Worm (Caenorhabditis elegans) whole organism, L4/young adult: ENCODE results near the gene exos-4.1.

Experiments
- W03F9.2 ChIP-seq: fragments of 150-350 bp; optimal IDR thresholded peaks from 2 replicates; lab custom pipeline; 2014; ENCODE audit warnings: missing biosample characterization, missing genetic modification characterization
- dao-5 ChIP-seq: sonication (generic microtip); optimal IDR thresholded peaks from 2 replicates; lab custom pipeline; 2016; ENCODE audit warnings: missing genotype, missing genetic modification characterization, moderate library complexity, missing compliant biosample characterization
- him-1 ChIP-seq: sonication (generic microtip); optimal IDR thresholded peaks from 2 replicates; lab custom pipeline; 2016; ENCODE audit warnings: missing genotype, missing genetic modification reagents, missing genetic modification characterization, missing compliant biosample characterization

exos-4.1 gene

DNA sequence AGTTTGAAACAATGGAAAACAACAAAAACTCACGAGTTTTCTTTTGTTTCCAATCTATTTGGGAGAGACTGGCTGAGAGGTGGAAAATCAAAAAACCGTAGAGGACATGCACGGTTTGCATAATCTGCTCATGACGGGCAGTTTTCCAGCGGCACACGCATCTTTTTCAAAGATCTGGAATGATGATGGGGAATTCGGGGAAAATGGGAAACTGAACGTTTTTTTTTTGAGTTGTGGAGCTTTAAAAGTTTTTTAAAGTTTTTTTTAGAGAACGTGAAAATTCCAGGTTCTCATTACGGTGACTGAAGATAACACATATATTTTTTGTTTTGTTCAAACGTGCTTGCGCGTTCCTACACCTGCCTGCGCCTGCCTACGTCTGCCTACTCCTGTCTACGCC, 22.2 kb upstream of the exos-4.1 start, which contains the start of gene C39E9.7:
C39E9.7 (minus strand) TSS at position 101 of the 400 bp plus-strand sequence.
- no peak for TF ChIP-seq dao-5
- TF ChIP-seq W03F9.2 (tag; lab: Kevin White, UChicago), result no peak
- TF ChIP-seq him-1, result no peak

DNA sequence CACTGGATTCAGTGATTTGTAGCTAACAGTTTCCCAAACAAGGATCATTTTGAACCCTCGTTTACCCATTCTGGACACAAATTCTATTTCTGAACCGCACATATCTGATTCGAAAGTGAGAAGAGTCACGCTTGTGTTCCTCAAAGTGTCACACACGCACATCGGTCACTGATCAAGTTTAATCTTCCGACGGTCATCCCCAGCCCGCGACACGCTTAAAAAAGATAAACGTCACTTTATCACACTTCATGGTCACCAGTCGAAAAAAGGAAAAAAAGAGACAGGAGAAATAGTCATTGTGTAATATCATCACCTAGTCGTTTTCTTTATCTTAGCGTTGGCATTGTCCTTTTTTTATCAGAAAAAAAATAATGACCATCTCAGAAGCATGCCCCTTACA, 21.1 kb upstream of the exos-4.1 start:
- TF ChIP-seq dao-5, result no peak

DNA sequence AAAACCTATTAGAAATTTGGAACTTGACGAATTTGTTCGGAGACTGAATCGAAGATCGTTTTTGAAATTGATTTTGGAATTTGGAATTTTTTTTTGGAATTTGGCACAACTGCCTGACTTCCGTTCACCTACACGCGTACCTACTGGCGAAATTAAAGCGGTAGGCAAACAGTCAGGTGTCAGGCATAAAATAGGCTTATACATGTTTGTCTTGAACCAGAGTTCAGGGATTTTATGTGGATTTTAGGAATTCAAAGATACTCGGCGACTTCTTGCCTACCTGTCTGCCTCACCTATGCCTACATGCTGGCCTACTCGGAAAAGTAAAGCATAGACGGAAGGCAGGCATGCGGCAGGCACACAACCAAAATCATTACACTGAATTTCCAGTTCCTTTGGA, 20.5 kb upstream of the exos-4.1 start:
- TF ChIP-seq dao-5 (no peak), W03F9.2 (tag; lab: Kevin White, UChicago) (no peak), him-1 (no peak)

DNA sequence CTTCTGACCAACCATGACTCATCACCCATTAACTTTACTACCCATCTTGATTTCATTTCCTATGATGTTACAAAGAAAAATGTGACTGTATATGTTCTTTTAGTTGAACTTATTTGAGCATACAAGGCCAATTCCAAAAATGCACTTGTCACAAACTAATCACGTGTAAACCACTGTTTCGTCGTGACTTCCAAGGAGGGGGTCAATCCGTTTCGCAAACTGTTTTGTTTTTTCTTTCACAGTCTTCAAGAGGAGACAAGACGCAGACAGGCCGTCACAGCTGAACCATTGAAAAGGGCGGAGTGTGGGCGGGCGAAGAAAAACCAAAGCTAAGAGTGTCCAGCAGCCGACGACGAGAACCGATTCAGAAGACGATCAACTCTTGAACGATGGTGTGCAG, 19.7 kb upstream of the exos-4.1 start, which contains the start of gene C39E9.8:
C39E9.8 (plus strand) TSS at position 328 of the 400 bp plus-strand sequence.
- no peak for TF ChIP-seq W03F9.2 (tag; lab: Kevin White, UChicago)
- no peak for TF ChIP-seq him-1
- TF ChIP-seq dao-5, result no peak

DNA sequence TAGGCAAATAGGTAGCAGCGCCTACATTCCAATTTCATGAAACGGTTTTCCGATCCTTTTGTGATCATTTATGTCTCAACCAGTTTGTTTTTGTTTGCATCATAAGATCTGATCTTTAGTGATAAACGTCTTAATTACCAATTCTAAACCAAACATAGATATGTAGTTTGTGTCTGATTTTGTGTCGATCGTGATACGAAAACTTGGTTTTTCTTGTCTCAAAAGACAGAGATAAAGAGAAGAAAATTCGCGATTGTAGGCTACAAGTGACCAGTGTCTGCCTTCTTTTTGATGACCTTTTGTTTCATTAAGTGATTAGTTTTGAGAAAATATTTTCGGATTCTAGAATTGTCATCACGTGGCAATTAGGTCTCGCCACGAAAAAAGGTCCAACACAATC, 18.6 kb upstream of the exos-4.1 start:
- TF ChIP-seq dao-5 (no peak), W03F9.2 (tag; lab: Kevin White, UChicago) (no peak), him-1 (no peak)

DNA sequence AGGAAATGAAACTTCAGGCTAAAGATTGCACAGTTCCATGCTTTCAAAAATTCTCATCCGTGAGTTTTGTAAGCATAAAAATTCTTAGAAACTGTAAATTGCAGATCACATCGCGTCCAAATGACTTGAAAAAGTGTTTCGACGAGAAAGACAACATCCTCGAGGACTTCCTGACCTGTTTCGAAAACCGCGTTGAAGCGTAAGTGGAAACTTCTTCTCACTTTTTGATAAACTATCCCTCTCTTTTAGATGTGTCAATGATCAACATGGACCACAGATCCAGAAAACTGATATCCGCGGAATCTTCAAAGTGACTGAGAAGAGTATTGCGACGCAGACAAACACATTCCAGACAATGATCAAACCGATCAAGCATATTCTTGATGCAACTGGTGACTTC, 17.9 kb upstream of the exos-4.1 start:
- TF ChIP-seq him-1 (no peak), dao-5 (no peak), W03F9.2 (tag; lab: Kevin White, UChicago) (no peak)

DNA sequence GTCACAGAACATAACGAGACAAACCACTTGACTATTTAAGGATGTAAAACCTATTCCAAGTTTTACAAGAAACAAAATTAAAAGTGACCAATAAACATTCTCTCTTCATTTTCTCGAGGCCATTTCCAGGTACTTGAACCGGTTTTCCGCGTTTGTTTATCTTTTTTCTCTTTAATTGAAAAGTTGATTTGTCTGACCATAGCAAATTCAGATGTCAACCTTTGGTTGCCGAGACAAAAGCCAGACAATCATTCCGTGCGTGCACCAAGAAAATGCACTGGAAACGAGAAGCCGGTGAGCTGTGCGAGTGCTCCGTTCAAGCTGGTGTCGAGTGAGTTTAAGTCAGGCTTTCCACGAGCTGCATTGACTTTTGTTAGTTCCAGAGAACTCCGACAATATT, 16.7 kb upstream of the exos-4.1 start:
- no peak for TF ChIP-seq dao-5
- no peak for TF ChIP-seq W03F9.2 (tag; lab: Kevin White, UChicago)
- TF ChIP-seq him-1, result no peak

DNA sequence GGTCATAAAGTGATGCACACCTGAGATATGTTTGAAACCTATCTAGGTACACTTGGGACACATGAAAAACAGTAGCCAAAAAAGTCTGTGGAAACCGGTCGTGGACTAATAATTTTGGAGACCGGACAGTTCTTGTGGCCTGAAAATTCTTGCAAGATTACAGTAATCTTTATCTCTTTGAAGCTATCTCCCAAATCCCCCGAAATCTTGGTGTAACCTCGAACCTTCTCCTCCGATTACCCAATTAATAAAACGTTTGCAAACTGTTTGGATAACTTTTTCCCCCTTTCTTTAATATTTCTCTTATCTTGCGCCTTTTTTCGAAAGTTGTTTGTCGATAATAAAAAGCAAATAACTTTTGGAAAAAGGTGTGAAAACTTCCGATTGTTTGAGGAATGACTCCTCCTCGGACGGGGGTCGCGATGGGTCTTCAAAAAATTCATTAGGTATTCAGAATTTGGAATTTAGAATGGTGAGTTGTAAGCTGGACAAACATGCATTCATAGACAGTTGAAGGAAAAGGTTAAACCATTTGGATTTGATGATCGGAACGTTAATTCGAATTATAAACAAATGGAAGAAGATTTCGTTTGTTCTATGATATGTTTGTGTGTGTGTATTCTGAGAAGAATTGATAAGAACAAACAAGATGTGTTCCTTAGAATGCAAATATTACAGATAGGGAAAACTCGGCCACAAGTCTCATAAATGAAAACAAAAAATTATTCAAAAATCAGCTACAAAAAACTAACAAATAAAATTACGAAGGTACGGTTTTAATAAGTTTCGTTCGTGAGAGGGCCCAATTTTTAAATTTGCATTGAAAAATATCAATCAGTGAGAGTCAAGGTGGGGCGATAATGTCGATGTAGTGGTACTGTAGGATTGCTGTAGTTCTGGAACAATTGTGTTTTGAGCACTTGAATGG, 15.7 kb upstream of the exos-4.1 start:
- TF ChIP-seq dao-5 (no peak), W03F9.2 (tag; lab: Kevin White, UChicago) (no peak), him-1 (no peak)

DNA sequence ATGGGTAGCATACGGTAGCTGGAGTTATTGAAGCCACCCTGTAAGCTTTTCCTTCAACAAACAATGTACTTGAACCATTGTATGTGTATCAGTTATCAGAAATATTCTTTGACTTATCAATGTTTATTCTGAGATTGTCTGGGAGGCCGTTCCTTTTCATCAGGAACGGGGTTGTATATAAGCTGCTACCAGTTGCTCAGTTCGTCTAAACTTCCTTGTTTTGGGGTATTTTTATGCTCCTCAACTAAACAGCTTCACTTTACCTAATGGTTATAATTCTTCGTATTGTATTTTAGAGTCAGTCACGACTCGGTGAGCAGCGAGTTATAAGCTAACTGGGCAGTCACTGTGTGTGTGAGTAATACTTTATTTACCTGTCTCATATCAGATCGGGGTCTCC, 13.1 kb upstream of the exos-4.1 start:
- TF ChIP-seq W03F9.2 (tag; lab: Kevin White, UChicago), result no peak
- TF ChIP-seq dao-5, result no peak
- TF ChIP-seq him-1, result no peak

DNA sequence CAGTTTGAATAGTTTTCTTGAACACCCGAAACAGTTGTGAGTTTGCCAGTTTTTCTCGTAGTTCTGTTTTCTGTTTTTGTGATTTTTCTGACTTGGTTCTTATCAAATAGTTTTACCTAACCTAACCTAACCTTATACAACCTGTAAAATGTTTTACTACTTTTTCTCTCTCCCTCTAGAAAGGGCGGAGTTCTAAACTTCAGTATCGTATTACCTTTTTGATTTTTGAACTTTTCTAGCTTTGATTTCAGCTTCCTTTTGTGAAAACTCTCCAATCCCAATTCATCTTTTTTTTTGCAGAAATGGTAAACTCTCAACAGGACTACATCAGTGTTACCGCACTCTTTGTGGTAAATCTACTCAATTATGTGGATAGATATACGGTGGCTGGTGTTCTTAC, 12.1 kb upstream of the exos-4.1 start, which contains the start of gene spin-2:
spin-2 (plus strand) TSS at position 301 of the 400 bp plus-strand sequence.
- TF ChIP-seq dao-5, result no peak
- no peak for TF ChIP-seq him-1
- no peak for TF ChIP-seq W03F9.2 (tag; lab: Kevin White, UChicago)

DNA sequence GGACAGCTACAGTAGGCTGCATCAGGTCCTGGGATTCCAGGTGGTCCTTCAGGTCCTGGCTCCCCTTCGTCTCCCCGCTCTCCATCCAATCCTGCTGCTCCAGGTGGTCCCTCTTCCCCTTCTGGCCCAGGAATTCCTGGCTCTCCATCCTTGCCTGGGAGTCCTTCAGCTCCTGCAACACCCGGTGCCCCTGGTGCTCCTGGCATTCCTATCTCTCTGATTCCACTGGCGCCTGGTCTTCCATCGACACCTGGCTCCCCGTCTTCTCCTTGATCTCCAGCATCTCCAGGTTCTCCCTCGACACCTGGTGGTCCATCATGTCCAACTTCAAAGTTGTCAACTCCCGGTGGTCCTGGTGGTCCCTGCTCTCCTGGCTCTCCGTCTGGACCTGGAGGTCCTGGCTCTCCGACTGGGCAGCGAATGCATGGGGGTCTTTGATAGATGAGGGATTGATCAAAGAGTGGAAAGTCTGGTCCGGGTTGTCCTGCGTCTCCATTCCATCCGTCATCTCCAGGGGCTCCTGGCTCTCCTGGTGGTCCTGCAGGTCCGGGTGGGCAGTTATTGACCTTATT, 9.0 kb upstream of the exos-4.1 start:
- no peak for TF ChIP-seq W03F9.2 (tag; lab: Kevin White, UChicago)
- no peak for TF ChIP-seq dao-5
- no peak for TF ChIP-seq him-1

DNA sequence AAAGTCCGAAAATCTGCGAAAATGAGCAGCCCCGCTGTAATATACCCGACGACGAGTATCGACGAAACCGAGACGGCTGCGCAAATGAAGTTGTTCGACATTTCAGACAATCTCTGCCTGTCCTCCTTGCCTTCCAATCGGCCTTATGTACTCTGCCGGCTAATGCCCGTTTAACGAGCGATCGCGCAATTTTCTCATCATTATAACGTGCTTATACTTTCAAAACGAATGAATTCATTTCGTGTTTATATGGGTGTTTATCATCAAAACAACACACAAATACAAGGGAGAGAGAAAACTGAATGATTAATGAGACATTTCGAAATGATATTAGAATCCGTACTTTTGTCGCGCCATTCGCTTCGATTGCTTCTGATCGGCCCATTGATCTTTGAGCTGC, 7.8 kb upstream of the exos-4.1 start, which contains the start of gene col-132:
col-132 (minus strand) TSS at position 101 of the 400 bp plus-strand sequence.
- TF ChIP-seq W03F9.2 (tag; lab: Kevin White, UChicago) (no peak), him-1 (no peak), dao-5 (no peak)

DNA sequence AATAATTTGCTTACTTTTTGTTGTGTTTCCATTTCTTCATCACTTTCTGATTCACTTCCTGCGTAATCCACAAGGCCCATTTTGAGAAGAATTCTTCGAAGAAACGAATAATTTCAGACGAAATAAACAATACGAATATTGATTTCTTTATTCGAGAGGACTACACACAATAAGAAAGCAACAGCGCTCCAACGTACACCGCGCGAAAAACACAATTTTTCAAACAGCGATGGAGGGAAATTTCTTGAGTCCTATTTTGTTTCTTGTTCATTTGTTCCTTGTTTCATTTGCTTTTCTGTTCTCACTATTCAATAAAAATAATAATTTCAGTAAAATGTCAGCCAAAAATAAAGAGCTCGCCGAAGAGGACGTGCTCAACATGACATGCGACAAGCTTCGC, 5.1 kb upstream of the exos-4.1 start, which contains the start of the genes prcc-1 and C39E9.12:
prcc-1 (minus strand) TSS at position 119 of the 400 bp plus-strand sequence.
C39E9.12 (plus strand) TSS at position 331 of the 400 bp plus-strand sequence.
- TF ChIP-seq him-1 (no peak), dao-5 (no peak), W03F9.2 (tag; lab: Kevin White, UChicago) (no peak)

DNA sequence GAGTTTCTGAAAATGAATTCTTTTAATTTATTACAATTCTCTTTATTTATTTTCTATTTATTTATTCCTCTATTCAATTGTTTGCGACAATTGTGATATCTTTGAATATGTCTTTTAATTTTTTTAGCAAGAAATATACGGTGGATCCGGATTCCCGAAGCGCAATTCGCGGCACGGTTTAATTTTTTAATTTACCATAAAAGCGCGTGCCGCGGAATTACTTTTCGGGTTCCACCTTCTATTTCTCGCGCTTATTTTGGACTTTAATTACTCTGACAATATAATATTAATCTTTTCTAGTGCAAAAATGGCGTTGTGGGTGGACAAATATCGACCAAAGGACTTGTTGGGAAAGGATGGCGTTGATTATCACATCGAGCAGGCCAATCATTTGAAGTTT, 3.3 kb upstream of the exos-4.1 start, which contains the start of gene rfc-3:
rfc-3 (plus strand) TSS at position 301 of the 400 bp plus-strand sequence.
- TF ChIP-seq W03F9.2 (tag; lab: Kevin White, UChicago), result no peak
- no peak for TF ChIP-seq dao-5
- no peak for TF ChIP-seq him-1

DNA sequence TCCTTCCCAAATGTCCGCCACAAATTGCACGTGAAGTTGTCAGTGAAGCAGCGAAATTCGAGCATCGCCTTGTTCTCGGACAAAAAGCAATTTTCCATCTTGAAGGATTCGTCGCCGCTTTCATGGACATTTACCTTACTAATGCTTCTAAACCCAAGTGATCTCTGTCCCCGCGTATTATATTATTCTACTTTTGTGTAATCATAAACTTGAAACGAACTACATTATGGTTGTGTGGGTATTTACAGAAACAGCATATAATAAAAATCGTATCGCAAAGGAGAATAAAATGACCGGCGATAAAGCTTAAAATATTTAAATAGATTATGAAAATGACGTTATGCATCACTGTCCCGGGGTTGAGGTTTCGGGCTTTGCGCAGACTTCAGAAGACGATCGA, 2.0 kb upstream of the exos-4.1 start:
- no peak for TF ChIP-seq dao-5
- TF ChIP-seq W03F9.2 (tag; lab: Kevin White, UChicago), result no peak
- no peak for TF ChIP-seq him-1
